Fruit fly (Drosophila melanogaster): ENCODE results near the gene CG33494.

dm6 chr3R:25505975-25506374, 11.0 kb upstream of the CG33494 start, which contains the start of gene CG5111:
- TF ChIP-seq CG14711 (tag; optimal IDR thresholded peaks at IDR 0.05): no peak
- no peak for TF ChIP-seq bab1 (GFP tag; optimal IDR thresholded peaks at IDR 0.05)
- no peak for TF ChIP-seq CG7101 (tag; optimal IDR thresholded peaks at IDR 0.05)
- no peak for TF ChIP-seq Hr96 (GFP tag; optimal IDR thresholded peaks at IDR 0.05)

Data from whole organism, adult.